Worm (Caenorhabditis elegans): ENCODE results near the gene srw-36.
"Not testable (repeated sequence)": the region's sequence is repeated elsewhere in the genome, so short reads cannot be mapped to it uniquely, and the experiment has no call there.

ce11 chrV:16660816-16661215 lies 22.2 kb upstream of the srw-36 start, which contains the start of gene Y70C5B.2:
- not testable (repeated sequence) for TF ChIP-seq hnd-1 (tag; optimal IDR thresholded peaks at IDR 0.05); pes-1 (GFP tag; IDR thresholded peaks at IDR 0.05); flt-1 (GFP tag; IDR thresholded peaks at IDR 0.05); ama-1 (optimal IDR thresholded peaks at IDR 0.05)
